Fruit fly (Drosophila melanogaster) whole organism, embryonic: ENCODE measurements around the gene Gbs-70E.
A peak's percentile ranks its signal among the peaks of the same experiment; 100 is the strongest.

ENCODE experiments used
- Atf3 ChIP-seq: fragments of 200-800 bp; sonication (Bioruptor generic); optimal IDR thresholded peaks from 3 replicates; lab custom pipeline; 2016; ENCODE audit warnings: missing biosample characterization, missing genetic modification characterization
- Atf6 ChIP-seq: fragments of 200-800 bp; sonication (Bioruptor generic); IDR thresholded peaks from 2 replicates; pipeline ENCODE4 v1.3.6; 2022; ENCODE audit warnings: missing biosample characterization, missing genetic modification characterization
- CG10321 ChIP-seq: fragments of 200-800 bp; sonication (Bioruptor generic); IDR thresholded peaks from 2 replicates; pipeline ENCODE4 v1.3.6; 2022; ENCODE audit warnings: missing biosample characterization, missing genetic modification characterization
- CG11398 ChIP-seq: fragments of 200-800 bp; sonication (Bioruptor generic); optimal IDR thresholded peaks from 2 replicates; lab custom pipeline; 2016; ENCODE audit warnings: missing biosample characterization, missing genetic modification characterization
- CG11723 ChIP-seq: fragments of 200-800 bp; sonication (Bioruptor generic); optimal IDR thresholded peaks from 2 replicates; lab custom pipeline; 2017; ENCODE audit warnings: missing biosample characterization, mild to moderate bottlenecking, missing genetic modification characterization
- CG12155 ChIP-seq: fragments of 200-800 bp; sonication (Bioruptor generic); optimal IDR thresholded peaks from 3 replicates; lab custom pipeline; 2016; ENCODE audit warnings: missing biosample characterization, missing genetic modification characterization
- CG1233 ChIP-seq: fragments of 200-800 bp; sonication (Bioruptor generic); optimal IDR thresholded peaks from 4 replicates; lab custom pipeline; 2018; ENCODE audit warnings: missing biosample characterization, mild to moderate bottlenecking, missing genetic modification characterization
- CG12744 ChIP-seq: fragments of 200-800 bp; sonication (Bioruptor generic); optimal IDR thresholded peaks from 2 replicates; lab custom pipeline; 2016; ENCODE audit warnings: missing biosample characterization, missing genetic modification characterization
- CG15696 ChIP-seq: fragments of 200-800 bp; sonication (Bioruptor generic); optimal IDR thresholded peaks from 2 replicates; lab custom pipeline; 2019; ENCODE audit warnings: missing biosample characterization, mild to moderate bottlenecking, missing genetic modification characterization, moderate library complexity
- CG17568 ChIP-seq: fragments of 200-800 bp; sonication (Bioruptor generic); optimal IDR thresholded peaks from 2 replicates; lab custom pipeline; 2018; ENCODE audit warnings: missing biosample characterization, mild to moderate bottlenecking, missing genetic modification characterization, moderate library complexity
- CG18262 ChIP-seq: fragments of 200-800 bp; optimal IDR thresholded peaks from 3 replicates; lab custom pipeline; 2019; ENCODE audit warnings: missing biosample characterization, mild to moderate bottlenecking, missing genetic modification characterization, moderate library complexity
- CG2199 ChIP-seq: fragments of 200-800 bp; sonication (Bioruptor generic); IDR thresholded peaks from 3 replicates; pipeline ENCODE4 v1.3.6; 2022; ENCODE audit warnings: missing biosample characterization, missing genetic modification characterization
- CG2202 ChIP-seq: fragments of 200-800 bp; sonication (Bioruptor generic); optimal IDR thresholded peaks from 2 replicates; lab custom pipeline; 2018; ENCODE audit warnings: missing biosample characterization, mild to moderate bottlenecking, missing genetic modification characterization
- CG33557 ChIP-seq: fragments of 200-800 bp; sonication (Bioruptor generic); optimal IDR thresholded peaks from 2 replicates; lab custom pipeline; 2019; ENCODE audit warnings: missing biosample characterization, mild to moderate bottlenecking, missing genetic modification characterization, moderate library complexity
- CG4328 ChIP-seq: fragments of 200-800 bp; sonication (Bioruptor generic); optimal IDR thresholded peaks from 3 replicates; lab custom pipeline; 2017; ENCODE audit warnings: missing biosample characterization, missing genetic modification reagents, missing genetic modification characterization
- CG4404 ChIP-seq: fragments of 200-800 bp; sonication (Bioruptor generic); IDR thresholded peaks from 2 replicates; pipeline ENCODE4 v1.3.6; 2022; ENCODE audit warnings: missing biosample characterization, missing genetic modification characterization
- CG7987 ChIP-seq: fragments of 200-800 bp; sonication (Bioruptor generic); optimal IDR thresholded peaks from 2 replicates; lab custom pipeline; 2018; ENCODE audit warnings: missing biosample characterization, mild to moderate bottlenecking, missing genetic modification characterization, moderate library complexity
- CG9215 ChIP-seq: fragments of 200-800 bp; sonication (Bioruptor generic); IDR thresholded peaks from 2 replicates; pipeline ENCODE4 v1.3.6; 2022; ENCODE audit warnings: missing biosample characterization, missing genetic modification characterization
- CG9797 ChIP-seq: fragments of 200-800 bp; sonication (Bioruptor generic); optimal IDR thresholded peaks from 3 replicates; lab custom pipeline; 2018; ENCODE audit warnings: missing biosample characterization, mild to moderate bottlenecking, missing genetic modification characterization
- CG9932 ChIP-seq: fragments of 200-800 bp; sonication (Bioruptor generic); IDR thresholded peaks from 2 replicates; pipeline ENCODE4 v1.3.6; 2022; ENCODE audit warnings: missing biosample characterization, missing genetic modification characterization
- CkIIα-i1 ChIP-seq: fragments of 200-800 bp; sonication (Bioruptor generic); IDR thresholded peaks from 2 replicates; pipeline ENCODE4 v1.3.6; 2022; ENCODE audit warnings: missing biosample characterization, missing genetic modification characterization
- Doc3 ChIP-seq: fragments of 200-800 bp; sonication (Bioruptor generic); IDR thresholded peaks from 3 replicates; pipeline ENCODE4 v1.3.6; 2022; ENCODE audit warnings: missing biosample characterization, missing genetic modification characterization; ENCODE audit not compliant: partially characterized antibody
- Dp ChIP-seq: fragments of 200-800 bp; sonication (Bioruptor generic); optimal IDR thresholded peaks from 2 replicates; lab custom pipeline; 2018; ENCODE audit warnings: missing biosample characterization, mild to moderate bottlenecking, missing genetic modification characterization, moderate library complexity
- Drgx ChIP-seq: fragments of 200-800 bp; sonication (Bioruptor generic); IDR thresholded peaks from 2 replicates; pipeline ENCODE4 v1.3.6; 2022; ENCODE audit warnings: missing biosample characterization, missing genetic modification characterization
- H2.0 ChIP-seq: fragments of 200-800 bp; sonication (Bioruptor generic); IDR thresholded peaks from 2 replicates; pipeline ENCODE4 v1.3.6; 2022; ENCODE audit warnings: missing biosample characterization, missing genetic modification characterization
- Hr3 ChIP-seq: fragments of 200-800 bp; sonication (Bioruptor generic); optimal IDR thresholded peaks from 3 replicates; lab custom pipeline; 2016; ENCODE audit warnings: missing biosample characterization, missing genetic modification characterization
- Hr78 ChIP-seq, 2 experiments: fragments of 200-800 bp in 1 of 2; fragments of >200 bp in 1 of 2; sonication (Bioruptor generic) in 1 of 2; optimal IDR thresholded peaks; 2 replicates each; lab custom pipeline; 2017 to 2019; ENCODE audit warnings: missing biosample characterization in 2 of 2, missing genetic modification characterization in 2 of 2, mild to moderate bottlenecking in 1 of 2, moderate library complexity in 1 of 2
- Meics ChIP-seq: fragments of 200-800 bp; sonication (Bioruptor generic); optimal IDR thresholded peaks from 2 replicates; lab custom pipeline; 2017; ENCODE audit warnings: missing biosample characterization, mild to moderate bottlenecking, missing genetic modification characterization
- NFAT ChIP-seq: fragments of 200-800 bp; sonication (Bioruptor generic); IDR thresholded peaks from 2 replicates; pipeline ENCODE4 v1.3.6; 2022; ENCODE audit warnings: missing biosample characterization, missing genetic modification characterization
- NK7.1 ChIP-seq: fragments of 200-800 bp; sonication (Bioruptor generic); optimal IDR thresholded peaks from 3 replicates; lab custom pipeline; 2016; ENCODE audit warnings: missing biosample characterization, missing genetic modification characterization
- Nf-YB ChIP-seq: fragments of 200-800 bp; sonication (Bioruptor generic); optimal IDR thresholded peaks from 3 replicates; lab custom pipeline; 2019; ENCODE audit warnings: missing biosample characterization, mild to moderate bottlenecking, missing genetic modification characterization, moderate library complexity
- Ravus ChIP-seq: fragments of 200-800 bp; sonication (Bioruptor generic); IDR thresholded peaks from 2 replicates; pipeline ENCODE4 v1.3.6; 2022; ENCODE audit warnings: missing biosample characterization, missing genetic modification characterization
- aop ChIP-seq: fragments of 200-800 bp; sonication (Bioruptor generic); IDR thresholded peaks from 2 replicates; pipeline ENCODE4 v1.3.6; 2022; ENCODE audit warnings: missing biosample characterization, missing genetic modification characterization
- dmrt11E ChIP-seq: fragments of 200-800 bp; sonication (Bioruptor generic); optimal IDR thresholded peaks from 3 replicates; lab custom pipeline; 2018; ENCODE audit warnings: missing biosample characterization, mild to moderate bottlenecking, missing genetic modification characterization, moderate library complexity
- fu2 ChIP-seq: fragments of 200-800 bp; sonication (Bioruptor generic); optimal IDR thresholded peaks from 2 replicates; lab custom pipeline; 2016; ENCODE audit warnings: missing biosample characterization, missing genetic modification characterization
- insv ChIP-seq, 2 experiments: fragments of 200-800 bp; sonication (Bioruptor generic); optimal IDR thresholded peaks; 3 replicates each; lab custom pipeline; 2016 to 2018; ENCODE audit warnings: missing biosample characterization in 2 of 2, missing genetic modification characterization in 2 of 2
- kah ChIP-seq: fragments of 200-800 bp; sonication (Bioruptor generic); optimal IDR thresholded peaks from 2 replicates; lab custom pipeline; 2018; ENCODE audit warnings: missing biosample characterization, mild to moderate bottlenecking, missing genetic modification characterization
- lab ChIP-seq: fragments of 200-800 bp; sonication (Bioruptor generic); optimal IDR thresholded peaks from 3 replicates; lab custom pipeline; 2017; ENCODE audit warnings: missing biosample characterization, missing genetic modification characterization, mild to moderate bottlenecking, moderate library complexity, missing genetic modification reagents
- maf-S ChIP-seq: fragments of 200-800 bp; sonication (Bioruptor generic); optimal IDR thresholded peaks from 2 replicates; lab custom pipeline; 2016; ENCODE audit warnings: missing biosample characterization, missing genetic modification characterization
- mld ChIP-seq: fragments of 200-800 bp; sonication (Bioruptor generic); IDR thresholded peaks from 3 replicates; pipeline ENCODE4 v1.3.6; 2022; ENCODE audit warnings: missing biosample characterization, missing genetic modification characterization; ENCODE audit not compliant: partially characterized antibody
- nau ChIP-seq: fragments of 200-800 bp; sonication (Bioruptor generic); optimal IDR thresholded peaks from 3 replicates; lab custom pipeline; 2017; ENCODE audit warnings: missing biosample characterization, mild to moderate bottlenecking, missing genetic modification characterization, missing genetic modification reagents
- nmo ChIP-seq: fragments of 200-800 bp; sonication (Bioruptor generic); optimal IDR thresholded peaks from 2 replicates; lab custom pipeline; 2018; ENCODE audit warnings: missing biosample characterization, mild to moderate bottlenecking, missing genetic modification characterization, moderate library complexity
- pita ChIP-seq: fragments of 200-800 bp; sonication (Bioruptor generic); optimal IDR thresholded peaks from 2 replicates; lab custom pipeline; 2017; ENCODE audit warnings: missing biosample characterization, mild to moderate bottlenecking, missing genetic modification characterization
- schlank ChIP-seq: fragments of 200-800 bp; sonication (Bioruptor generic); optimal IDR thresholded peaks from 2 replicates; lab custom pipeline; 2018; ENCODE audit warnings: missing biosample characterization, mild to moderate bottlenecking, missing genetic modification characterization
- scrt ChIP-seq: fragments of 200-800 bp; sonication (Bioruptor generic); optimal IDR thresholded peaks from 2 replicates; lab custom pipeline; 2018; ENCODE audit warnings: missing biosample characterization, mild to moderate bottlenecking, missing genetic modification characterization, moderate library complexity
- sens-2 ChIP-seq: fragments of 200-800 bp; sonication (Bioruptor generic); IDR thresholded peaks from 2 replicates; pipeline ENCODE4 v1.3.6; 2022; ENCODE audit warnings: missing biosample characterization, missing genetic modification characterization
- slp2 ChIP-seq: fragments of 200-800 bp; sonication (Bioruptor generic); optimal IDR thresholded peaks from 2 replicates; lab custom pipeline; 2016; ENCODE audit warnings: missing biosample characterization, missing genetic modification characterization
- vnd ChIP-seq: fragments of 200-800 bp; sonication (Bioruptor generic); IDR thresholded peaks from 3 replicates; pipeline ENCODE4 v1.3.6; 2022; ENCODE audit warnings: missing biosample characterization, missing genetic modification characterization; ENCODE audit not compliant: partially characterized antibody
- zen2 ChIP-seq: fragments of 200-800 bp; sonication (Bioruptor generic); IDR thresholded peaks from 3 replicates; pipeline ENCODE4 v1.3.6; 2022; ENCODE audit warnings: missing biosample characterization, missing genetic modification characterization; ENCODE audit not compliant: partially characterized antibody

The Gbs-70E gene

DNA sequence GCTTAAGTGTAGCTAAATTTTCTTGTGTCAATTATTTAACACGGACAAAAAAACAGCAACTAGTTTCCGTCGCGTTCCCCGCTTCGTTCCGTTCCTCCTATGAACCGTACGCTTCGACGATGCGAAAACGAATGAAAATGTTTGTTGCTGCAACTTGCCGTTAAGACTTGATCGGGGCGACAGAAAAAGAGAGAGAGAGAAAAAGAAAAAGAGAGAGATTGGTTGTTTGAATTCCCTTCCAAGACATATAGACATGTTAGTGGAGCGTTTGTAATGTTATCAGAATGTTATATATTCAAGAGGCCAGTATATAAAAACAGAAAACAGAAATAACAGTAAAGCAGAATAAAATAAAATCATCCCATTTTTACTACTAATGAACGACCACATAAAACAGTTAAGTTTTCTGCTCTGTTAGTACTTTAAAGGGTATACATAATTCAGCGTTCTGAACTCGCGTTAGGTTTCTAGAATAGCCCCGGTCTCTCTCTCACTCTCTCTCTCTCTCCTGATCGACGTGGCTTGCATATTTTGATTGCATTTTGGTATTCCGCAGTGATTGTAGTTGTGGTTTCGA, at the start of gene Gbs-70E (continued):
- TF ChIP-seq Hr3 (GFP tag; lab: Kevin White, UChicago) (peak; percentile 89), CG11398 (GFP tag; lab: Kevin White, UChicago) (peak; percentile 88), sens-2 (peak; percentile 61; the same call in 1 of the 2 replicates), CG12155 (GFP tag; lab: Kevin White, UChicago) (peak; percentile 86), CG9932 (GFP tag; lab: Robert Waterston, UW) (peak; percentile 87), CG1233 (GFP tag; lab: Kevin White, UChicago) (peak; percentile 91), Hr78 (GFP tag; optimal IDR thresholded peaks at IDR 0.05; lab: Kevin White, UChicago) (peak in 1 of 2 experiments; percentile 81), schlank (peak; percentile 66), CG4328 (peak; percentile 89), CG7987 (GFP tag; lab: Kevin White, UChicago) (peak; percentile 87), slp2 (GFP tag; lab: Kevin White, UChicago) (peak; percentile 85), Doc3 (GFP tag; lab: Robert Waterston, UW) (no peak), lab (GFP tag; lab: Kevin White, UChicago) (peak; percentile 92), insv (GFP tag; optimal IDR thresholded peaks at IDR 0.05; lab: Kevin White, UChicago) (peak in 1 of 2 experiments; percentile 72), maf-S (GFP tag; lab: Kevin White, UChicago) (peak; percentile 88), Atf3 (peak; percentile 84), CG2199 (GFP tag; lab: Robert Waterston, UW) (peak; percentile 93), H2.0 (GFP tag; lab: Robert Waterston, UW) (peak; percentile 85), CkIIα-i1 (GFP tag; lab: Robert Waterston, UW) (no peak), Drgx (GFP tag; lab: Robert Waterston, UW) (peak; percentile 92), Meics (GFP tag; lab: Kevin White, UChicago) (peak; percentile 89), CG10321 (GFP tag; lab: Robert Waterston, UW) (peak; percentile 55; the same call in 1 of the 2 replicates), mld (GFP tag; lab: Robert Waterston, UW) (no peak), Atf6 (GFP tag; lab: Robert Waterston, UW) (peak; percentile 95), NK7.1 (peak; percentile 89), scrt (GFP tag; lab: Kevin White, UChicago) (peak; percentile 86), CG11723 (GFP tag; lab: Kevin White, UChicago) (peak; percentile 83), CG12744 (GFP tag; lab: Kevin White, UChicago) (peak; percentile 84), CG4404 (GFP tag; lab: Robert Waterston, UW) (peak; percentile 85; the same call in 1 of the 2 replicates), vnd (no peak), Dp (GFP tag; lab: Kevin White, UChicago) (peak; percentile 1), Ravus (GFP tag; lab: Robert Waterston, UW) (peak; percentile 36), CG9215 (GFP tag; lab: Robert Waterston, UW) (peak; percentile 86), CG9797 (GFP tag; lab: Kevin White, UChicago) (peak; percentile 10), CG18262 (tag; lab: Kevin White, UChicago) (peak; percentile 96), nau (peak; percentile 91), zen2 (no peak), CG15696 (tag; lab: Kevin White, UChicago) (peak; percentile 90), kah (GFP tag; lab: Kevin White, UChicago) (peak; percentile 82), aop (GFP tag; lab: Robert Waterston, UW) (no peak), fu2 (GFP tag; lab: Kevin White, UChicago) (peak; percentile 83), CG17568 (peak; percentile 93), NFAT (peak; percentile 75; the same call in 1 of the 2 replicates), dmrt11E (peak; percentile 92), Nf-YB (GFP tag; lab: Kevin White, UChicago) (peak; percentile 80), CG33557 (peak; percentile 92), CG2202 (tag; lab: Kevin White, UChicago) (peak; percentile 89), nmo (GFP tag; lab: Kevin White, UChicago) (peak; percentile 93), pita (GFP tag; lab: Kevin White, UChicago) (no peak)
